Fruit fly (Drosophila melanogaster): Measurements from ENCODE around the gene CG8852.

Gene CG8852

dm6 chr2L:3573907-3574306 is 49.0 kb downstream of the CG8852 start (continued):
- TF ChIP-seq CG2875 (GFP tag; optimal IDR thresholded peaks at IDR 0.05) (peak; percentile 71), gcm2 (GFP tag; optimal IDR thresholded peaks at IDR 0.05) (peak; percentile 45), NFAT (GFP tag; IDR thresholded peaks at IDR 0.05) (no peak), CG6272 (GFP tag; IDR thresholded peaks at IDR 0.05) (peak; percentile 77), scrt (GFP tag; optimal IDR thresholded peaks at IDR 0.05) (peak; percentile 23), CG18476 (GFP tag; optimal IDR thresholded peaks at IDR 0.05) (peak; percentile 56), Jarid2 (GFP tag; optimal IDR thresholded peaks at IDR 0.05) (peak; percentile 26), HmgZ (tag; optimal IDR thresholded peaks at IDR 0.05) (peak; percentile 31), tio (GFP tag; optimal IDR thresholded peaks at IDR 0.05) (peak; percentile 42), CG15514 (GFP tag; optimal IDR thresholded peaks at IDR 0.05) (no peak), bowl (GFP tag; IDR thresholded peaks at IDR 0.05) (no peak), pfk (GFP tag; optimal IDR thresholded peaks at IDR 0.05) (no peak), Xrp1 (GFP tag; IDR thresholded peaks at IDR 0.05) (peak; percentile 93), grn (GFP tag; optimal IDR thresholded peaks at IDR 0.05) (no peak), PHDP (tag; optimal IDR thresholded peaks at IDR 0.05) (peak; percentile 79), HmgD (GFP tag; optimal IDR thresholded peaks at IDR 0.05) (no peak), CG12219 (GFP tag; optimal IDR thresholded peaks at IDR 0.05) (peak; percentile 81), lab (GFP tag; optimal IDR thresholded peaks at IDR 0.05) (peak; percentile 46), CG4617 (GFP tag; optimal IDR thresholded peaks at IDR 0.05; ENCODE audit: borderline replicate concordance) (no peak), CG12942 (GFP tag; optimal IDR thresholded peaks at IDR 0.05) (peak; percentile 67), fd96Cb (tag; optimal IDR thresholded peaks at IDR 0.05) (peak; percentile 87), row (GFP tag; IDR thresholded peaks at IDR 0.05) (peak; percentile 81), CG1529 (GFP tag; optimal IDR thresholded peaks at IDR 0.05) (peak; percentile 70), CG13287 (GFP tag; IDR thresholded peaks at IDR 0.05; ENCODE audit: partially characterized antibody) (no peak), CG34224 (GFP tag; IDR thresholded peaks at IDR 0.05; ENCODE audit: partially characterized antibody) (no peak), dimm (GFP tag; IDR thresholded peaks at IDR 0.05) (peak; percentile 61), Ets97D (GFP tag; optimal IDR thresholded peaks at IDR 0.05) (no peak), Vsx1 (GFP tag; optimal IDR thresholded peaks at IDR 0.05) (peak; percentile 67), CG7928 (GFP tag; optimal IDR thresholded peaks at IDR 0.05) (no peak), CG5953 (GFP tag; IDR thresholded peaks at IDR 0.05) (no peak), CG9797 (GFP tag; optimal IDR thresholded peaks at IDR 0.05) (no peak), ERR (GFP tag; optimal IDR thresholded peaks at IDR 0.05) (peak; percentile 63), CG14014 (GFP tag; IDR thresholded peaks at IDR 0.05) (peak; percentile 67), CG13424 (tag; optimal IDR thresholded peaks at IDR 0.05) (peak; percentile 85), CG12155 (GFP tag; optimal IDR thresholded peaks at IDR 0.05) (peak; percentile 50), B-H1 (GFP tag; IDR thresholded peaks at IDR 0.05) (peak; percentile 78), D19B (GFP tag; optimal IDR thresholded peaks at IDR 0.05) (no peak), CoRest (tag; optimal IDR thresholded peaks at IDR 0.05) (peak; percentile 80), Dll (GFP tag; IDR thresholded peaks at IDR 0.05; ENCODE audit: partially characterized antibody) (no peak), knrl (GFP tag; IDR thresholded peaks at IDR 0.05; ENCODE audit: partially characterized antibody) (no peak), tgo (GFP tag; IDR thresholded peaks at IDR 0.05) (peak; percentile 71), CG17802 (tag; optimal IDR thresholded peaks at IDR 0.05) (peak; percentile 54), bcd (GFP tag; optimal IDR thresholded peaks at IDR 0.05) (peak; percentile 70), nerfin-2 (GFP tag; IDR thresholded peaks at IDR 0.05; ENCODE audit: partially characterized antibody) (no peak), CG6689 (GFP tag; IDR thresholded peaks at IDR 0.05) (peak; percentile 85), ro (GFP tag; IDR thresholded peaks at IDR 0.05) (peak; percentile 31; the same call in 1 of the 2 replicates), mld (GFP tag; IDR thresholded peaks at IDR 0.05; ENCODE audit: partially characterized antibody) (no peak), hth (optimal IDR thresholded peaks at IDR 0.05) (no peak), Hsf (GFP tag; optimal IDR thresholded peaks at IDR 0.05) (peak; percentile 76), en (GFP tag; optimal IDR thresholded peaks at IDR 0.05) (peak; percentile 39), CG13296 (GFP tag; optimal IDR thresholded peaks at IDR 0.05) (no peak)

All from whole organism, embryonic.